Fruit fly (Drosophila melanogaster): Measurements from ENCODE around the gene Ent2.

Ent2 gene

DNA sequence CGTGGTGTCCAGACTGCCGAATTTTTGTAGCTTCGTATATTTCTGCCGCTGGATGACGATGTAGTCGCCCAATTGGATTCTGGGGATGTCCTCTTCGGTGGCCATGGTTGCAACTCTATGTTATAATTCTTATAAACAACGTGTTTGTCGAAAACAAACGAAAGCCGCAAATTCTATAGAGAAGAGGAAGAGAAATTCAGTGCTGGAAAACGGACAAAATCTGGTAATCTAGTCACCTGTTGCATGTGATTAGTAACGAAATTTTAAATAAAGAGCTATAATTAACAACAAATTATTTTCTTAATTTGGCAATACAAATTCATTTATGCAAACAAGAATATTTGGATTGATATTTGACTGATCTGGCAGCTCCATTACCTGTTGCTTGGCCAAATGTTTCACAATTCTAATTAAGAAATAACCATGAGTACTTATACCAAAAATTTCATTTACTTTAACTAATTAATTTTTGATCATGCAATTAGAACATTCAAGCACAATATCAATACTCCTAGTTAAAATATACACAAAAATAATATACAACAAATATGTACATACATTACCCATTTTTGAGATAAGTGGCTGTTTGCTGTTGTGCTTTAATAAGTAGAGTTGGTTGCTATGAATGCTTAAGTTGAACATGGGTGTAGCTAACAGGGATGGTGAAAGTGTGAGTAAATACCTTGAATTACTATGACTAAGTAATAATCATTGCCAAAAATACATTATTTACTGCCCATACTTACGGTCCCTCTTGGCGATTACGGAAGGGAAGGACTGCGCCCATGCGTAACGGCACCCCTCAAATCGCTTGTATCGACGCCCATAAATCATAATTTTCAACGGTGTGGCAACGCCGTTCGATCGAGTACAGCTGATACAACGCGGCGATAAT is at the start of gene Ent2, which contains the start of gene Trmt6 (continued):
- TF ChIP-seq CG11695 (GFP tag; IDR thresholded peaks at IDR 0.05): peak; percentile 95
- no peak for TF ChIP-seq sna (GFP tag; IDR thresholded peaks at IDR 0.05; ENCODE audit: partially characterized antibody)
- TF ChIP-seq grn (GFP tag; optimal IDR thresholded peaks at IDR 0.05): peak; percentile 97
- TF ChIP-seq hbn (GFP tag; IDR thresholded peaks at IDR 0.05; ENCODE audit: partially characterized antibody): no peak
- TF ChIP-seq Dip2 (GFP tag; IDR thresholded peaks at IDR 0.05): peak; percentile 69
- peak; percentile 58 for TF ChIP-seq CG15073 (GFP tag; optimal IDR thresholded peaks at IDR 0.05)
- peak; percentile 89 for TF ChIP-seq cato (GFP tag; optimal IDR thresholded peaks at IDR 0.05; ENCODE audit: borderline replicate concordance)
- peak; percentile 96 for TF ChIP-seq CG9727 (GFP tag; optimal IDR thresholded peaks at IDR 0.05)
- 0 out of 4 replicates have a peak, but pooled peaks have one; percentile 36 for TF ChIP-seq Dll (GFP tag; IDR thresholded peaks at IDR 0.05; ENCODE audit: partially characterized antibody)
- peak; percentile 94 for TF ChIP-seq CG4424 (GFP tag; optimal IDR thresholded peaks at IDR 0.05)
- peak; percentile 92 for TF ChIP-seq CG3995 (GFP tag; optimal IDR thresholded peaks at IDR 0.05)
- peak; percentile 79 for TF ChIP-seq TFAM (GFP tag; optimal IDR thresholded peaks at IDR 0.05)
- peak; percentile 30 for TF ChIP-seq cad (GFP tag; optimal IDR thresholded peaks at IDR 0.05)
- TF ChIP-seq CG12236 (GFP tag; optimal IDR thresholded peaks at IDR 0.05): peak; percentile 92
- TF ChIP-seq emc (GFP tag; optimal IDR thresholded peaks at IDR 0.05): peak; percentile 94
- TF ChIP-seq Oaz (GFP tag; IDR thresholded peaks at IDR 0.05): peak; percentile 96
- peak; percentile 96 for TF ChIP-seq otp (GFP tag; IDR thresholded peaks at IDR 0.05)
- TF ChIP-seq CG11456 (GFP tag; IDR thresholded peaks at IDR 0.05): peak; percentile 99
- TF ChIP-seq Hr78 (GFP tag; optimal IDR thresholded peaks at IDR 0.05): peak in 1 of 2 experiments; percentile 80
- peak; percentile 99 for TF ChIP-seq sisA (GFP tag; IDR thresholded peaks at IDR 0.05)
- peak; percentile 96 for TF ChIP-seq CG8944 (GFP tag; optimal IDR thresholded peaks at IDR 0.05)
- TF ChIP-seq Rfx (GFP tag; IDR thresholded peaks at IDR 0.05): peak; percentile 99
- TF ChIP-seq pros (GFP tag; optimal IDR thresholded peaks at IDR 0.05): peak; percentile 34
- peak; percentile 85 for TF ChIP-seq nerfin-1 (tag; optimal IDR thresholded peaks at IDR 0.05)
- TF ChIP-seq fu2 (GFP tag; optimal IDR thresholded peaks at IDR 0.05): peak; percentile 97
- TF ChIP-seq fru (optimal IDR thresholded peaks at IDR 0.05): no peak
- TF ChIP-seq Dek (tag; optimal IDR thresholded peaks at IDR 0.05): peak; percentile 90
- TF ChIP-seq CG10654 (GFP tag; optimal IDR thresholded peaks at IDR 0.05): peak; percentile 95
- peak; percentile 86 for TF ChIP-seq CG13123 (GFP tag; optimal IDR thresholded peaks at IDR 0.05)
- peak; percentile 60 for TF ChIP-seq YL-1 (GFP tag; optimal IDR thresholded peaks at IDR 0.05)
- peak; percentile 82 for TF ChIP-seq twi (tag; optimal IDR thresholded peaks at IDR 0.05)
- TF ChIP-seq CG10543 (GFP tag; optimal IDR thresholded peaks at IDR 0.05): peak; percentile 95
- peak; percentile 89 for TF ChIP-seq tap (tag; optimal IDR thresholded peaks at IDR 0.05)
- TF ChIP-seq CG7928 (GFP tag; optimal IDR thresholded peaks at IDR 0.05): peak; percentile 76
- TF ChIP-seq CG8089 (GFP tag; optimal IDR thresholded peaks at IDR 0.05): peak; percentile 91
- peak; percentile 94 for TF ChIP-seq maf-S (GFP tag; optimal IDR thresholded peaks at IDR 0.05)
- peak; percentile 84 for TF ChIP-seq CG13894 (tag; optimal IDR thresholded peaks at IDR 0.05)
- peak; percentile 85 for TF ChIP-seq CG15601 (tag; optimal IDR thresholded peaks at IDR 0.05)
- TF ChIP-seq gce (GFP tag; IDR thresholded peaks at IDR 0.05): peak; percentile 97
- peak; percentile 90 for TF ChIP-seq tup (GFP tag; optimal IDR thresholded peaks at IDR 0.05)
- peak; percentile 98 for TF ChIP-seq ken (GFP tag; IDR thresholded peaks at IDR 0.05)
- TF ChIP-seq ato (GFP tag; IDR thresholded peaks at IDR 0.05; ENCODE audit: partially characterized antibody): no peak
- peak; percentile 97 for TF ChIP-seq CG17361 (GFP tag; IDR thresholded peaks at IDR 0.05)
- peak; percentile 93 for TF ChIP-seq CG13775 (GFP tag; optimal IDR thresholded peaks at IDR 0.05)
- peak; percentile 96 for TF ChIP-seq CG1792 (GFP tag; optimal IDR thresholded peaks at IDR 0.05)
- TF ChIP-seq Dfd (GFP tag; optimal IDR thresholded peaks at IDR 0.05): peak in 1 of 2 experiments; percentile 8
- peak; percentile 97 for TF ChIP-seq zfh2 (GFP tag; optimal IDR thresholded peaks at IDR 0.05)
- TF ChIP-seq wek (GFP tag; optimal IDR thresholded peaks at IDR 0.05): peak; percentile 86
- TF ChIP-seq insv (GFP tag; optimal IDR thresholded peaks at IDR 0.05): peak in 1 of 2 experiments; percentile 50

Measured in whole organism, embryonic.